Fruit fly (Drosophila melanogaster) whole organism: ENCODE data around the gene CG16853.

ENCODE experiments used
- CG8478 ChIP-seq: fragments of >200 bp; optimal IDR thresholded peaks from 2 replicates; lab custom pipeline; 2018; ENCODE audit warnings: inconsistent platforms
- Dll ChIP-seq: fragments of >200 bp; optimal IDR thresholded peaks from 2 replicates; lab custom pipeline; 2017
- EcR ChIP-seq, 2 experiments: fragments of >200 bp; optimal IDR thresholded peaks; 2 replicates each; lab custom pipeline; 2017; ENCODE audit warnings: missing biosample characterization in 2 of 2, missing genetic modification characterization in 2 of 2, missing genetic modification reagents in 2 of 2
- pan ChIP-seq: fragments of >200 bp; optimal IDR thresholded peaks from 2 replicates; lab custom pipeline; 2017
- psq ChIP-seq: fragments of >200 bp; optimal IDR thresholded peaks from 2 replicates; lab custom pipeline; 2017
- usp ChIP-seq: fragments of >200 bp; optimal IDR thresholded peaks from 2 replicates; lab custom pipeline; 2017; ENCODE audit warnings: missing biosample characterization, missing genetic modification characterization, mixed read lengths

Gene CG16853

DNA sequence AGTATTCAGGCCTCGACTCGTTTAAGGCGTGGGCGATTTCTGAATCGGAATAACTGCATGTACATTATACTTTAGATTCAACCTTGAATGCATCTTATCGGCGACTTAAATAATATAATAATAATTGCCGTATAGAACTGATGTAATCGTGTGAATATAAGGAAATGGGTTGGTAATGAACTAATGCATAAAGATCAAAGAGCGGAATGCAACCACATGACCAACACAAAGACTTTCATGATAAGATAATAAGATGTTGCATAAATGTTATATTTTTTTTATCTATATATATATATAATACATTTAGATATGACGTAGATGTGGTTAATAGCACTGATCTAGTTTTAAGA is 26.4 kb upstream of the CG16853 start:
- no peak for TF ChIP-seq pan (lab: Kevin White, UChicago)
- TF ChIP-seq EcR (GFP tag; optimal IDR thresholded peaks at IDR 0.05; lab: Kevin White, UChicago), result no peak
- no peak for TF ChIP-seq usp (GFP tag; lab: Kevin White, UChicago)
- TF ChIP-seq Dll (lab: Kevin White, UChicago), result no peak
- TF ChIP-seq CG8478 (lab: Kevin White, UChicago), result no peak
- TF ChIP-seq psq (lab: Kevin White, UChicago), result no peak

dm6 chr2L:13521807-13522206 is 20.3 kb upstream of the CG16853 start:
- TF ChIP-seq pan (lab: Kevin White, UChicago) (no peak), usp (GFP tag; lab: Kevin White, UChicago) (no peak), Dll (lab: Kevin White, UChicago) (no peak), EcR (GFP tag; optimal IDR thresholded peaks at IDR 0.05; lab: Kevin White, UChicago) (no peak), CG8478 (lab: Kevin White, UChicago) (no peak)

- TF ChIP-seq CG8478 (lab: Kevin White, UChicago), result no peak
Observed at dm6 chr2L:13527541-13527940, 14.5 kb upstream of the CG16853 start, which contains the start of gene CG33640. CG33640 (plus strand) TSS chr2L:13527841.

dm6 chr2L:13528742-13529141 is 13.3 kb upstream of the CG16853 start, which contains the start of gene CG33641:
CG33641 (plus strand) TSS chr2L:13529042.
- no peak for TF ChIP-seq Dll (lab: Kevin White, UChicago)
- TF ChIP-seq psq (lab: Kevin White, UChicago), result no peak
- no peak for TF ChIP-seq EcR (GFP tag; optimal IDR thresholded peaks at IDR 0.05; lab: Kevin White, UChicago)
- TF ChIP-seq pan (lab: Kevin White, UChicago), result no peak
- TF ChIP-seq CG8478 (lab: Kevin White, UChicago), result no peak
- TF ChIP-seq usp (GFP tag; lab: Kevin White, UChicago), result no peak

DNA sequence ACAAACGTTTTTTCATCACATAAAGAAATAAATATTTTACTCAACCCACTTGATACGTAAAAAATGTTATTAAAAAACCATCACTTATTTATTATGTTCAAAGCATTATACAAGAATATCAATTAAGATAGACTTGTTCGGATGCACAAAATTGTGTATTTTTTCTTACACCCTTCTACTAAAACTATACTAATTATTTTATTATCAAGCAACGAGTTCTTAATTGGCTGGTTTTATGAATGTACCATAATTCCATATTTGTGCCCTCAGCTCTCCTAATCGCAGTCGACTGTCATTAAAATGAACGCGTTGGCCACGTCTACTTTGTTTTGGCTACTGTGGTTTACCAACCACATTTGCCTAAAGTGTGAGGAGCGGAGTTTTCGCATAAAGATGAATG is 12.4 kb upstream of the CG16853 start, which contains the start of gene CG33642:
TSS of gene CG33642 (plus strand) at position 301 of the 400 bp plus-strand sequence.
- TF ChIP-seq pan (lab: Kevin White, UChicago) (no peak), Dll (lab: Kevin White, UChicago) (no peak), EcR (GFP tag; optimal IDR thresholded peaks at IDR 0.05; lab: Kevin White, UChicago) (no peak), psq (lab: Kevin White, UChicago) (no peak), CG8478 (lab: Kevin White, UChicago) (no peak), usp (GFP tag; lab: Kevin White, UChicago) (no peak)

- TF ChIP-seq Dll (lab: Kevin White, UChicago) (no peak), EcR (GFP tag; optimal IDR thresholded peaks at IDR 0.05; lab: Kevin White, UChicago) (no peak), CG8478 (lab: Kevin White, UChicago) (no peak), usp (GFP tag; lab: Kevin White, UChicago) (no peak), psq (lab: Kevin White, UChicago) (no peak), pan (lab: Kevin White, UChicago) (no peak)
Observed at dm6 chr2L:13530774-13531173, 11.3 kb upstream of the CG16853 start, which contains the start of gene CG33643. CG33643 (plus strand) TSS chr2L:13531074.

dm6 chr2L:13531785-13532184 is 10.3 kb upstream of the CG16853 start, which contains the start of gene CG33644:
CG33644 (plus strand) TSS chr2L:13532085.
- no peak for TF ChIP-seq EcR (GFP tag; optimal IDR thresholded peaks at IDR 0.05; lab: Kevin White, UChicago)
- TF ChIP-seq psq (lab: Kevin White, UChicago), result no peak

DNA sequence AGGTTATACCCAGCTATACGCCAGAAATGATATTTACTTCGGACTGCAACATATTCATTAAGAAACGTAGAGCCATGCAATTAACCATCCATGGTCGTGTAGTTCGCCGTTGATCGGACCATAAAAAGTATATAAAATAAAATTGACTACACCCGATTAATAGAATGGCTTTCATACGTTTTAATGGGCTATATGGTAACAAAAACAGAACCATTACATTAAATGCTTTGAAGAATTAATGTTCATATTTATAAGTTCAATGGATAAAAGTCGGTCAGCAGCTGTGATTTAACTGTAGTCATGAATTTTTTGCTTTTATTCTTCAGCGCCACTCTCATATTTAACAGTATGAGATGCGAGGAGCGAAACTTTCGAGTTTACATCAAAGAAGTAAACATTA is 9.5 kb upstream of the CG16853 start, which contains the start of gene CG33645:
TSS of gene CG33645 (plus strand) at position 301 of the 400 bp plus-strand sequence.
- TF ChIP-seq EcR (GFP tag; optimal IDR thresholded peaks at IDR 0.05; lab: Kevin White, UChicago) (no peak), usp (GFP tag; lab: Kevin White, UChicago) (no peak), Dll (lab: Kevin White, UChicago) (no peak), CG8478 (lab: Kevin White, UChicago) (no peak), pan (lab: Kevin White, UChicago) (no peak), psq (lab: Kevin White, UChicago) (no peak)

DNA sequence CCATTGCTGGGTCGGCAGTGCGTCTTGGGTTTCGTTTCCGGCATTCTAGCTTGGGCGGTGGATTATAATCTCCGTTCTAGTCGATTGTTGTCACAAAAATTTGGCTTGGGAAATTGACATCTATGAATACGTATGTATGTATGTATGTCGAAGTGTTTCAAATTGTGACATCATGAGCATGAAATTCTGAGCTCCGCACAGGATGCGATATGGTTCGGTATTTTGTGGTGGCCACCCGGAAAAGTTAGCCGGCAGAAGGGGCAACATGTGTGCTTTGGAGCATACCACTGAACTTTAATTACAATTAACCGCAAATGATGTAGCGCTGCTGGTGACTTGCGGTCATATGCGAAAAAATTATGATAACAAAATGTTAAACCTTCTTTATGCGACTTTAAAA is 6.4 kb upstream of the CG16853 start, which contains the start of gene CG15638:
TSS of gene CG15638 (minus strand) at position 101 of the 400 bp plus-strand sequence.
- TF ChIP-seq usp (GFP tag; lab: Kevin White, UChicago) (no peak), EcR (GFP tag; optimal IDR thresholded peaks at IDR 0.05; lab: Kevin White, UChicago) (no peak), psq (lab: Kevin White, UChicago) (no peak)

DNA sequence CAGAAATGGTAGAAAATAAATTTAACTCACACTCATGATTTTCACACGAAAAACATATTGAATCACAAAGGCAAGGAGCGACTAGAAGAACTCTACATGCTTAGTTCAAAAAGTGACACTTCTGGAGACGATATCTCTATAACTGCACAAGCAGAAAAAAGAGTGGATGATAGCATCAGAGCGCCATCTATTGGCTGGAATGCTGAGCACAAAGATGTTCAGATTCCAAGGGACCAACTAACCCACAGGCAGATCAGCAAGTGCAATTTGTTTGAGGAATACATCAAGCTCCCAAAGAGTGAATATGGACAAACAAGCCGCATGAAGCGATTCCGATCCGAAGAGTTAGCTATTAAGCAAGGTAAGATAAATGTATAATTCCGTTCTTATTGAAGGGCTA is 1.4 kb upstream of the CG16853 start, which contains the start of gene CG16852:
TSS of gene CG16852 (plus strand) at position 48 of the 400 bp plus-strand sequence.
- no peak for TF ChIP-seq CG8478 (lab: Kevin White, UChicago)
- TF ChIP-seq psq (lab: Kevin White, UChicago), result no peak
- no peak for TF ChIP-seq usp (GFP tag; lab: Kevin White, UChicago)
- TF ChIP-seq EcR (GFP tag; optimal IDR thresholded peaks at IDR 0.05; lab: Kevin White, UChicago), result no peak
- TF ChIP-seq Dll (lab: Kevin White, UChicago), result no peak
- TF ChIP-seq pan (lab: Kevin White, UChicago), result no peak

dm6 chr2L:13542476-13542875 is 408 bp downstream of the CG16853 start, which contains the start of gene CG9263:
CG9263 (minus strand) TSS chr2L:13542576.
- TF ChIP-seq EcR (GFP tag; optimal IDR thresholded peaks at IDR 0.05; lab: Kevin White, UChicago) (no peak), psq (lab: Kevin White, UChicago) (no peak), Dll (lab: Kevin White, UChicago) (no peak), usp (GFP tag; lab: Kevin White, UChicago) (no peak), CG8478 (lab: Kevin White, UChicago) (no peak), pan (lab: Kevin White, UChicago) (no peak)

dm6 chr2L:13545678-13546077 is 3.6 kb downstream of the CG16853 start:
- TF ChIP-seq psq (lab: Kevin White, UChicago), result no peak
- TF ChIP-seq CG8478 (lab: Kevin White, UChicago), result no peak
- no peak for TF ChIP-seq usp (GFP tag; lab: Kevin White, UChicago)
- TF ChIP-seq pan (lab: Kevin White, UChicago), result no peak
- no peak for TF ChIP-seq Dll (lab: Kevin White, UChicago)
- TF ChIP-seq EcR (GFP tag; optimal IDR thresholded peaks at IDR 0.05; lab: Kevin White, UChicago), result no peak
